Worm (Caenorhabditis elegans) whole organism, L1 larva: ENCODE data around the gene nhr-97.

Source experiments
- alr-1 ChIP-seq: fragments of 200-800 bp; sonication (Bioruptor generic); optimal IDR thresholded peaks from 2 replicates; lab custom pipeline; 2018; ENCODE audit warnings: borderline replicate concordance, mild to moderate bottlenecking, missing genetic modification characterization, missing compliant biosample characterization
- ceh-88 ChIP-seq: fragments of 200-800 bp; sonication (Bioruptor generic); IDR thresholded peaks from 2 replicates; pipeline ENCODE4 v1.3.6; 2022; ENCODE audit warnings: missing genetic modification characterization, missing compliant biosample characterization
- lin-39 ChIP-seq: fragments of 150-350 bp; optimal IDR thresholded peaks from 2 replicates; lab custom pipeline; 2014; ENCODE audit warnings: missing biosample characterization, missing genetic modification reagents, missing genetic modification characterization
- lsy-2 ChIP-seq, 2 experiments: fragments of 150-350 bp; optimal IDR thresholded peaks; 2 replicates each; lab custom pipeline; 2014; ENCODE audit warnings: missing biosample characterization in 2 of 2, missing genetic modification characterization in 2 of 2
- tbx-2 ChIP-seq: sonication (generic microtip); optimal IDR thresholded peaks from 2 replicates; lab custom pipeline; 2016; ENCODE audit warnings: missing genetic modification characterization, missing compliant biosample characterization
- ztf-11 ChIP-seq, 2 experiments: sonication (generic microtip); optimal IDR thresholded peaks; 2 replicates each; lab custom pipeline; 2016 to 2017; ENCODE audit warnings: missing genetic modification characterization in 2 of 2, missing biosample characterization in 1 of 2, missing compliant biosample characterization in 1 of 2

- TF ChIP-seq ceh-88 (GFP tag; lab: Robert Waterston, UW) (no peak), ztf-11 (tag; optimal IDR thresholded peaks at IDR 0.05; lab: Kevin White, UChicago) (no peak), lsy-2 (tag; optimal IDR thresholded peaks at IDR 0.05; lab: Kevin White, UChicago) (peak; percentile 29 to 57), tbx-2 (tag; lab: Kevin White, UChicago) (peak; percentile 58), alr-1 (tag; lab: Kevin White, UChicago) (no peak), lin-39 (tag; lab: Kevin White, UChicago) (no peak)
Observed at ce11 chrIV:9756647-9757424, 605 bp upstream of the nhr-97 start.
